Worm (Caenorhabditis elegans): ENCODE data around the gene lit-1.

- TF ChIP-seq lsy-2 (tag; optimal IDR thresholded peaks at IDR 0.05) (no peak), nhr-2 (tag; optimal IDR thresholded peaks at IDR 0.05) (no peak), ztf-11 (tag; optimal IDR thresholded peaks at IDR 0.05) (no peak), unc-39 (tag; optimal IDR thresholded peaks at IDR 0.05) (no peak), unc-62 (GFP tag; optimal IDR thresholded peaks at IDR 0.05) (no peak), nhr-237 (tag; optimal IDR thresholded peaks at IDR 0.05) (no peak)
These were observed 20.8 kb downstream of the lit-1 start for ce11 chrIII:13722387-13723122.

All from whole organism, mixed stage, embryonic.